Fruit fly (Drosophila melanogaster): ENCODE results near the gene CG31495.

DNA sequence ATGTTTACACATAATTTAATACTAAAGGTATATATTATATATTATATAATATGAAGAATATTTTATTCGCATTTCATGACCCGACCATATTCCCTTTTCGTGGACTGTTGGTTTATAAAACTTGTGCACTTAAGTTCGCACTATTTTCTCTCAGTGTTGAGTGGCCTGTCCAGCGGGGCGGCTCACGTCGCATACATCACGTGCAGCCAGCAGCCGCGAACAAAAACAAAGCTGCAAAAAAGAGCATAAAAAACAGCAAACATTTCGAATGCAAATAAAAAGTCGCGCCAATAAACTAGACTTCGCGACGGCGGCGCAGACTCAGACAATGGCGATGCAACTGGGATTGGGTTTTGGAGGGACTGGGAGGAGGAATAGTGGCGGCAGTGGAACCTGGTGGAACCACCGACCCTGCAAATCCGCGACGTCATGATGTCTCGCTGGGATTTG lies 5.5 kb upstream of the CG31495 start:
- TF ChIP-seq h (optimal IDR thresholded peaks at IDR 0.05): no peak
- TF ChIP-seq Sin3A (optimal IDR thresholded peaks at IDR 0.05): no peak
- no peak for TF ChIP-seq insv (optimal IDR thresholded peaks at IDR 0.05)
- TF ChIP-seq Myc (optimal IDR thresholded peaks at IDR 0.05): no peak
